Worm (Caenorhabditis elegans): ENCODE results near the gene C26B9.2.

ce11 chrX:5339357-5339756 lies 632 bp upstream of the C26B9.2 start:
- TF ChIP-seq mdl-1 (tag; optimal IDR thresholded peaks at IDR 0.05): no peak
- no peak for TF ChIP-seq C34F6.9 (tag; optimal IDR thresholded peaks at IDR 0.05)
- peak; percentile 9 for TF ChIP-seq unc-62 (GFP tag; optimal IDR thresholded peaks at IDR 0.05)
- peak; percentile 17 for TF ChIP-seq nhr-21 (tag; optimal IDR thresholded peaks at IDR 0.05)
- TF ChIP-seq snpc-4 (tag; optimal IDR thresholded peaks at IDR 0.05): no peak
- peak; percentile 94 for TF ChIP-seq blmp-1 (tag; optimal IDR thresholded peaks at IDR 0.05; ENCODE audit: insufficient read depth)

Measured in whole organism, L2 larva.